Fruit fly (Drosophila melanogaster) whole organism, adult: ENCODE results near the gene Cyp4ac1.
A peak's percentile ranks its signal among the peaks of the same experiment; 100 is the strongest.

Experiments used
- CG12768 ChIP-seq: fragments of 200-800 bp; sonication (Bioruptor generic); optimal IDR thresholded peaks from 2 replicates; lab custom pipeline; 2017; ENCODE audit warnings: missing biosample characterization, missing genetic modification characterization, mild to moderate bottlenecking, moderate library complexity, missing genetic modification reagents
- CG1620 ChIP-seq: fragments of 200-800 bp; sonication (Bioruptor generic); optimal IDR thresholded peaks from 2 replicates; lab custom pipeline; 2016; ENCODE audit warnings: missing biosample characterization, missing genetic modification characterization
- CG5204 ChIP-seq: fragments of 200-800 bp; sonication (Bioruptor generic); optimal IDR thresholded peaks from 2 replicates; lab custom pipeline; 2016; ENCODE audit warnings: missing biosample characterization, missing genetic modification characterization
- CG7045 ChIP-seq: fragments of 200-800 bp; sonication (Bioruptor generic); optimal IDR thresholded peaks from 2 replicates; lab custom pipeline; 2017; ENCODE audit warnings: missing biosample characterization, mild to moderate bottlenecking, missing genetic modification characterization
- CG7101 ChIP-seq: fragments of 200-800 bp; sonication (Bioruptor generic); optimal IDR thresholded peaks from 2 replicates; lab custom pipeline; 2018; ENCODE audit warnings: missing biosample characterization, mild to moderate bottlenecking, missing genetic modification characterization, moderate library complexity
- Crg-1 ChIP-seq: fragments of 200-800 bp; sonication (Bioruptor generic); optimal IDR thresholded peaks from 2 replicates; lab custom pipeline; 2016; ENCODE audit warnings: missing biosample characterization, missing genetic modification characterization
- Hr96 ChIP-seq: fragments of 200-800 bp; sonication (Bioruptor generic); optimal IDR thresholded peaks from 2 replicates; lab custom pipeline; 2016; ENCODE audit warnings: missing biosample characterization, missing genetic modification characterization
- bab1 ChIP-seq: fragments of 200-800 bp; sonication (Bioruptor generic); optimal IDR thresholded peaks from 3 replicates; lab custom pipeline; 2019; ENCODE audit warnings: missing biosample characterization, mild to moderate bottlenecking, missing genetic modification characterization, moderate library complexity
- cic ChIP-seq: fragments of 200-800 bp; sonication (Bioruptor generic); optimal IDR thresholded peaks from 2 replicates; lab custom pipeline; 2017; ENCODE audit warnings: missing biosample characterization, mild to moderate bottlenecking, missing genetic modification characterization, moderate library complexity
- cnc ChIP-seq, 2 experiments: fragments of >200 bp; optimal IDR thresholded peaks; 2 replicates each; lab custom pipeline; 2017
- kay ChIP-seq: fragments of 200-800 bp; sonication (Bioruptor generic); peaks from one replicate; lab custom pipeline; 2016; ENCODE audit warnings: missing biosample characterization, missing genetic modification characterization, borderline replicate concordance
- tj ChIP-seq: fragments of 200-800 bp; sonication (Bioruptor generic); optimal IDR thresholded peaks from 3 replicates; lab custom pipeline; 2017; ENCODE audit warnings: missing biosample characterization, mild to moderate bottlenecking, missing genetic modification characterization, moderate library complexity

dm6 chr2L:5224724-5225319 is 39.0 kb upstream of the Cyp4ac1 start:
- no peak for TF ChIP-seq CG12768 (GFP tag; lab: Kevin White, UChicago)
- no peak for TF ChIP-seq bab1 (GFP tag; lab: Kevin White, UChicago)
- no peak for TF ChIP-seq Hr96
- peak; percentile 89 for TF ChIP-seq kay
- no peak for TF ChIP-seq CG1620 (GFP tag; lab: Kevin White, UChicago)
- TF ChIP-seq Crg-1 (GFP tag; lab: Kevin White, UChicago) = no peak
- TF ChIP-seq CG7101 = no peak
- TF ChIP-seq CG5204 (GFP tag; lab: Kevin White, UChicago) = no peak
- TF ChIP-seq cnc (optimal IDR thresholded peaks at IDR 0.05; lab: Kevin White, UChicago) = no peak
- TF ChIP-seq CG7045 = peak; percentile 18
- TF ChIP-seq tj (GFP tag; lab: Kevin White, UChicago) = no peak
- no peak for TF ChIP-seq cic
